Fruit fly (Drosophila melanogaster): Measurements from ENCODE around the gene CG12017.

DNA sequence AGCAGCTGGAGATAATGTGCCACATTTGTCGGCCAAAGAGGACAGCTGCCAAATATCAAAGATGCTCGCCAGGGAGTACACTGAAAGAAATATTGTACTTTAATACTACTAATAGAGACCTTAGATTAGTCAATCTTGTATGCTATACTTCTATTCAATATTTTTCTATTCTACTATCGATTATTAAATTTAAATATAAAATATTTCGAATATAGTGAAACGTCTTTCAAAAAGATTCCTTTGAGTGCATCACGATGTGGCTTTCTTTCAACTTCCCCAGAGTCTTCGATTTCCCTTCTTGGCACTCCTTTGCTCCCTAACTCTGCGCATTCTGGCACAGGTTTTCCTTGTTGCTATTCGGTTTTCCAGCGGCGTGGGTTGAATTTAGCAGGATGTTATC is 4.9 kb downstream of the CG12017 start:
- TF ChIP-seq CG5204 (GFP tag; optimal IDR thresholded peaks at IDR 0.05) (no peak), Hr96 (GFP tag; optimal IDR thresholded peaks at IDR 0.05) (no peak), Crg-1 (GFP tag; optimal IDR thresholded peaks at IDR 0.05) (no peak), CG11617 (GFP tag; optimal IDR thresholded peaks at IDR 0.05) (no peak), toe (GFP tag; optimal IDR thresholded peaks at IDR 0.05) (no peak), CG14711 (tag; optimal IDR thresholded peaks at IDR 0.05) (no peak), Mnt (GFP tag; optimal IDR thresholded peaks at IDR 0.05) (no peak), CG7101 (tag; optimal IDR thresholded peaks at IDR 0.05) (no peak), CG7045 (GFP tag; optimal IDR thresholded peaks at IDR 0.05) (no peak), bab1 (GFP tag; optimal IDR thresholded peaks at IDR 0.05) (no peak), tj (GFP tag; optimal IDR thresholded peaks at IDR 0.05) (no peak), kay (GFP tag; ENCODE audit: borderline replicate concordance) (no peak), ovo (GFP tag; optimal IDR thresholded peaks at IDR 0.05) (no peak), cnc (optimal IDR thresholded peaks at IDR 0.05) (no peak)
